Fruit fly (Drosophila melanogaster): ENCODE data around the gene CG14694.

DNA sequence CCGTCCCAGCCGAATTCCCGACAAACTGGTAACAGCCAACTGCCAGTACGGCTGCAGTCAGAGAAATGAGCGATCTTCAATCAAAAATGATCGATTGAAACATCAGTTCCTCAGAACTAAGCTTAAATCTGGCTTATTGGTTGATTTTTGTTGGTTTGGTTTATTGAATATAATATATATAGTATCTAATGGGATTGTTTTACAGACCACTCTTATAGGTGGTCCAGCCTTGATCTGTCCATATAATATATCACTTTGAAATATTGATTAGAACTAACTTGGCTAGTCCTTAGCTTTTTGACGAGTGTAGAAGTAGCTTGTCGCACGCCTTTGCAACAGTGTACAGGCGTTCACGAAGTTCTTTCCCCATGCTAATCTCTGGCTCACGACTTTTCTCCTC, 17.2 kb downstream of the CG14694 start:
- TF ChIP-seq toe (GFP tag; optimal IDR thresholded peaks at IDR 0.05) (no peak), CG5204 (GFP tag; optimal IDR thresholded peaks at IDR 0.05) (no peak), CG7045 (GFP tag; optimal IDR thresholded peaks at IDR 0.05) (no peak), tj (GFP tag; optimal IDR thresholded peaks at IDR 0.05) (no peak), kay (GFP tag; ENCODE audit: borderline replicate concordance) (no peak), CG33017 (tag; optimal IDR thresholded peaks at IDR 0.05) (no peak), cnc (optimal IDR thresholded peaks at IDR 0.05) (no peak), CG11617 (GFP tag; optimal IDR thresholded peaks at IDR 0.05) (no peak)
